Worm (Caenorhabditis elegans): ENCODE data around the gene mrpl-35.

The mrpl-35 gene

DNA sequence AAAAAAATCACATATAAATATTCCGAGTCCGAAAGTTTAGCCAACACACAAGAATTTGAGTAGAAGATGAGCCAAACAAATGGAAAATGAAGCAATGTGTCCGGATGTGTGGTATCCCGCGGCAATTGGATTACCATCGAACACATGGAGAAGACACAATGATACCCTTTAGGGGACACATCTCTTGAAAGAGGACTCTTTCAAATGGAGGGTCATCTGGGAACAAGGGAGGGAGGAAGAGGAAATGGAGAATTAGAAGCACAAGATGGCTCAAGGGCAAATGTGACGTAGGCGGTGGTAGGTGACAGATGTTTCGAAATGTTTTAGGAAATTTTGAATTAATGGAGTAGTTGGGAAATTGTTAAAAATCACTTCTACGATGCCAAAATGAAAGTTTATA is 33.0 kb downstream of the mrpl-35 start (continued):
- no peak for TF ChIP-seq hmg-1.1 (GFP tag; IDR thresholded peaks at IDR 0.05)
- TF ChIP-seq aha-1 (tag): peak; percentile 44
- peak in 1 of 2 experiments; percentile 7 for TF ChIP-seq lsy-2 (tag; optimal IDR thresholded peaks at IDR 0.05)
- no peak for TF ChIP-seq F44E2.7 (GFP tag; IDR thresholded peaks at IDR 0.05)
- TF ChIP-seq Y75B8A.6 (GFP tag; IDR thresholded peaks at IDR 0.05): no peak
- TF ChIP-seq Y105C5A.15 (GFP tag; IDR thresholded peaks at IDR 0.05): no peak
- no peak for TF ChIP-seq unc-130 (GFP tag; optimal IDR thresholded peaks at IDR 0.05)
- TF ChIP-seq egl-43 (GFP tag; IDR thresholded peaks at IDR 0.05): no peak
- TF ChIP-seq nhr-11 (tag; optimal IDR thresholded peaks at IDR 0.05): no peak
- TF ChIP-seq egl-27 (tag; optimal IDR thresholded peaks at IDR 0.05): no peak
- TF ChIP-seq snpc-1.2 (GFP tag; IDR thresholded peaks at IDR 0.05): no peak

ce11 chrIII:3546323-3546722 is 36.3 kb downstream of the mrpl-35 start, which contains the start of gene C54C6.7:
Gene C54C6.7, minus strand, starts transcription at chrIII:3546423.
- no peak for TF ChIP-seq R02D3.7 (tag; optimal IDR thresholded peaks at IDR 0.05)
- no peak for TF ChIP-seq ztf-11 (tag; optimal IDR thresholded peaks at IDR 0.05)
- TF ChIP-seq lin-39 (tag; optimal IDR thresholded peaks at IDR 0.05): no peak
- no peak for TF ChIP-seq nhr-10 (tag; optimal IDR thresholded peaks at IDR 0.05)
- TF ChIP-seq aha-1 (tag): no peak
- TF ChIP-seq dmd-9 (GFP tag; IDR thresholded peaks at IDR 0.05): no peak
- TF ChIP-seq Y75B8A.6 (GFP tag; IDR thresholded peaks at IDR 0.05): no peak
- peak; percentile 21 for TF ChIP-seq nhr-28 (tag; optimal IDR thresholded peaks at IDR 0.05)
- no peak for TF ChIP-seq F49E8.2 (tag; optimal IDR thresholded peaks at IDR 0.05; ENCODE audit: borderline replicate concordance)
- no peak for TF ChIP-seq daf-16 (GFP tag; optimal IDR thresholded peaks at IDR 0.05)
- TF ChIP-seq daf-16 (tag; optimal IDR thresholded peaks at IDR 0.05): peak; percentile 30
- no peak for TF ChIP-seq F37D6.2 (tag; optimal IDR thresholded peaks at IDR 0.05)
- TF ChIP-seq daf-12 (tag; optimal IDR thresholded peaks at IDR 0.05): no peak
- no peak for TF ChIP-seq unc-62 (GFP tag; optimal IDR thresholded peaks at IDR 0.05 in 1 of 2)
- TF ChIP-seq unc-62 (tag; optimal IDR thresholded peaks at IDR 0.05): no peak
- no peak for TF ChIP-seq nhr-76 (tag; optimal IDR thresholded peaks at IDR 0.05)
- TF ChIP-seq Y48G9A.11 (GFP tag; IDR thresholded peaks at IDR 0.05): no peak
- peak; percentile 60 for TF ChIP-seq pqm-1 (tag; optimal IDR thresholded peaks at IDR 0.05)
- no peak for TF ChIP-seq madf-9 (GFP tag; conservative IDR thresholded peaks at IDR 0.05)

- TF ChIP-seq unc-62 (GFP tag; optimal IDR thresholded peaks at IDR 0.05 in 1 of 2): peak in 1 of 2 experiments; percentile 51
- TF ChIP-seq unc-62 (tag; optimal IDR thresholded peaks at IDR 0.05): no peak
- no peak for TF ChIP-seq T20F7.1 (GFP tag; optimal IDR thresholded peaks at IDR 0.05)
Measured at ce11 chrIII:3548017-3548416, 38.0 kb downstream of the mrpl-35 start, which contains the start of gene C54C6.11. Gene C54C6.11, plus strand, starts transcription at chrIII:3548317.

- TF ChIP-seq hlh-30 (tag; optimal IDR thresholded peaks at IDR 0.05; ENCODE audit: insufficient read depth) (no peak), unc-39 (tag; optimal IDR thresholded peaks at IDR 0.05) (no peak), nhr-48 (tag; optimal IDR thresholded peaks at IDR 0.05) (no peak), spr-3 (GFP tag; optimal IDR thresholded peaks at IDR 0.05) (no peak), zip-2 (tag; optimal IDR thresholded peaks at IDR 0.05) (no peak), hlh-11 (tag; optimal IDR thresholded peaks at IDR 0.05) (no peak), F49E8.2 (tag; optimal IDR thresholded peaks at IDR 0.05; ENCODE audit: borderline replicate concordance) (no peak), mep-1 (tag; optimal IDR thresholded peaks at IDR 0.05) (no peak)
Measured at ce11 chrIII:3549750-3550149, 39.7 kb downstream of the mrpl-35 start, which contains the start of gene C54C6.5. Gene C54C6.5, minus strand, starts transcription at chrIII:3549850.

- TF ChIP-seq zip-2 (tag; optimal IDR thresholded peaks at IDR 0.05) (no peak), madf-9 (GFP tag; conservative IDR thresholded peaks at IDR 0.05) (no peak), zag-1 (tag; optimal IDR thresholded peaks at IDR 0.05) (no peak), aha-1 (tag) (peak; percentile 84)
Measured at ce11 chrIII:3550364-3550763, 40.3 kb downstream of the mrpl-35 start.
